Worm (Caenorhabditis elegans) whole organism, L2 larva: ENCODE results near the gene D2024.18.

Experiments used
- egl-27 ChIP-seq: sonication (generic microtip); optimal IDR thresholded peaks from 3 replicates; lab custom pipeline; 2017; ENCODE audit warnings: missing biosample characterization, missing genetic modification reagents, missing genetic modification characterization
- lin-39 ChIP-seq: fragments of 150-350 bp; optimal IDR thresholded peaks from 2 replicates; lab custom pipeline; 2014; ENCODE audit warnings: missing biosample characterization, missing genetic modification reagents, missing genetic modification characterization
- sma-9 ChIP-seq, 2 experiments: fragments of 150-350 bp in 1 of 2; sonication (generic microtip) in 1 of 2; optimal IDR thresholded peaks; 2 replicates each; lab custom pipeline; 2014 to 2016; ENCODE audit warnings: missing genetic modification characterization in 2 of 2, mild to moderate bottlenecking in 1 of 2, missing biosample characterization in 1 of 2, missing compliant biosample characterization in 1 of 2, missing genetic modification reagents in 1 of 2, moderate library complexity in 1 of 2
- ztf-11 ChIP-seq: sonication (generic microtip); optimal IDR thresholded peaks from 2 replicates; lab custom pipeline; 2017; ENCODE audit warnings: missing biosample characterization, missing genetic modification characterization

DNA sequence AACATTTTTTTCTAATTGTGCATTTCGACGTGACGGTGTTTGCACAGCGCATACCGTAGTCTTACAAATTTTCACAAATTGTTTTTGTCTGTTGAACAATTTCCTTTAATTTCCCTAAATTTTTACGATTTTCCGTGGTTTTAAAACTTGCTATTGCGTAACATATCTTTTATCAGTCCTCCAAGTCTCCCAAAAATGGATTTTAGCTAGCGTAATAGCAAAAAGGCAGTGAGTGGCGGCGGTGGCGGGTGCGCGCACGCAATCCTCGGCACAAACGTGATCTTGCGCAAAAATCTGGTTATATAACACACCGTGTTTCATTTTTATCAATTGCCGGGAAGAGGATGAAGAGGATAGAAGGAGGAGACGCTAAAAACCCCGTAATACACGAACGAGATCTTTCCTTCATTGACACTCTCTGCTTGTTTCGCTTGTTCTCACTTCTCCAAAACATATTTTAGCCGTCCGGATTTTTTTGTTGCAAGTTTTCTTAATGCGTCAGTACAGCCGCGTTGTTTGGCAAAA lies 13.9 kb upstream of the D2024.18 start:
- TF ChIP-seq sma-9 (GFP tag; optimal IDR thresholded peaks at IDR 0.05; lab: Kevin White, UChicago) (no peak), sma-9 (tag; optimal IDR thresholded peaks at IDR 0.05; lab: Kevin White, UChicago) (no peak), egl-27 (tag; lab: Kevin White, UChicago) (no peak), ztf-11 (no peak), lin-39 (tag; lab: Kevin White, UChicago) (no peak)
